Fruit fly (Drosophila melanogaster): ENCODE data around the gene Scgdelta.

The Scgdelta gene

dm6 chrX:1753938-1754566 is at the start of gene Scgdelta (continued):
- TF ChIP-seq CG14860 (GFP tag; IDR thresholded peaks at IDR 0.05; ENCODE audit: partially characterized antibody) (no peak), CG11093 (GFP tag; IDR thresholded peaks at IDR 0.05) (no peak), Optix (GFP tag; IDR thresholded peaks at IDR 0.05) (no peak), z (GFP tag; IDR thresholded peaks at IDR 0.05) (peak; percentile 89), CG9727 (GFP tag; optimal IDR thresholded peaks at IDR 0.05) (no peak), CG3838 (GFP tag; optimal IDR thresholded peaks at IDR 0.05) (no peak), CG4328 (GFP tag; optimal IDR thresholded peaks at IDR 0.05) (no peak), CG16813 (GFP tag; IDR thresholded peaks at IDR 0.05; ENCODE audit: partially characterized antibody) (no peak), Nf-YC (tag; optimal IDR thresholded peaks at IDR 0.05) (peak; percentile 89), shn (GFP tag; optimal IDR thresholded peaks at IDR 0.05) (no peak), grau (tag; optimal IDR thresholded peaks at IDR 0.05) (no peak), CG4282 (GFP tag; optimal IDR thresholded peaks at IDR 0.05) (no peak), E2f1 (GFP tag; IDR thresholded peaks at IDR 0.05) (no peak), CG13123 (GFP tag; optimal IDR thresholded peaks at IDR 0.05) (no peak), CG10543 (GFP tag; optimal IDR thresholded peaks at IDR 0.05) (peak; percentile 53), CG17186 (GFP tag; optimal IDR thresholded peaks at IDR 0.05) (no peak), Med (GFP tag) (peak; percentile 55), corto (GFP tag; optimal IDR thresholded peaks at IDR 0.05) (no peak), pita (GFP tag; optimal IDR thresholded peaks at IDR 0.05) (no peak), Hmr (GFP tag; optimal IDR thresholded peaks at IDR 0.05) (no peak), ewg (GFP tag; optimal IDR thresholded peaks at IDR 0.05) (no peak), zen (tag; optimal IDR thresholded peaks at IDR 0.05) (no peak), Jarid2 (GFP tag; optimal IDR thresholded peaks at IDR 0.05) (peak; percentile 16), zf30C (GFP tag; optimal IDR thresholded peaks at IDR 0.05) (no peak), Vsx1 (GFP tag; optimal IDR thresholded peaks at IDR 0.05) (no peak), D19B (GFP tag; optimal IDR thresholded peaks at IDR 0.05) (no peak), Xrp1 (GFP tag; IDR thresholded peaks at IDR 0.05) (no peak), Side (GFP tag; optimal IDR thresholded peaks at IDR 0.05) (no peak), CG10979 (tag; optimal IDR thresholded peaks at IDR 0.05) (no peak), CG7987 (GFP tag; optimal IDR thresholded peaks at IDR 0.05) (no peak), CG11696 (GFP tag; IDR thresholded peaks at IDR 0.05) (no peak), CG2202 (tag; optimal IDR thresholded peaks at IDR 0.05) (no peak), CG1792 (GFP tag; optimal IDR thresholded peaks at IDR 0.05) (no peak), ftz-f1 (GFP tag; optimal IDR thresholded peaks at IDR 0.05) (peak; percentile 31), dm (GFP tag; optimal IDR thresholded peaks at IDR 0.05) (no peak), CG14050 (GFP tag; IDR thresholded peaks at IDR 0.05) (no peak), CG6175 (GFP tag; IDR thresholded peaks at IDR 0.05) (0 out of 3 replicates have a peak, but pooled peaks have one; percentile 20), CG15011 (GFP tag; optimal IDR thresholded peaks at IDR 0.05) (no peak), scrt (GFP tag; optimal IDR thresholded peaks at IDR 0.05) (peak; percentile 96), dati (GFP tag; IDR thresholded peaks at IDR 0.05) (no peak), al (GFP tag; IDR thresholded peaks at IDR 0.05) (no peak), PHDP (tag; optimal IDR thresholded peaks at IDR 0.05) (no peak), Myb (GFP tag; optimal IDR thresholded peaks at IDR 0.05) (no peak), CG17612 (GFP tag; IDR thresholded peaks at IDR 0.05) (no peak), onecut (GFP tag; IDR thresholded peaks at IDR 0.05) (no peak), ash1 (GFP tag; optimal IDR thresholded peaks at IDR 0.05) (no peak), inv (GFP tag; IDR thresholded peaks at IDR 0.05; ENCODE audit: partially characterized antibody) (no peak), Hr78 (GFP tag; optimal IDR thresholded peaks at IDR 0.05) (no peak), Pdp1 (GFP tag; optimal IDR thresholded peaks at IDR 0.05) (no peak), chm (GFP tag; IDR thresholded peaks at IDR 0.05) (no peak)

Measured in whole organism, embryonic.